Worm (Caenorhabditis elegans) whole organism, L3 larva: ENCODE measurements around the gene C17B7.4.

Experiments
- R02D3.7 ChIP-seq: fragments of 150-350 bp; optimal IDR thresholded peaks from 2 replicates; lab custom pipeline; 2014; ENCODE audit warnings: missing biosample characterization, missing genetic modification characterization
- ZK546.5 ChIP-seq: sonication (generic microtip); optimal IDR thresholded peaks from 2 replicates; lab custom pipeline; 2017; ENCODE audit warnings: missing biosample characterization, missing genetic modification characterization
- aly-2 ChIP-seq: fragments of 150-350 bp; optimal IDR thresholded peaks from 2 replicates; lab custom pipeline; 2014; ENCODE audit warnings: missing biosample characterization, missing genetic modification characterization
- ama-1 ChIP-seq: fragments of 150-350 bp; optimal IDR thresholded peaks from 2 replicates; lab custom pipeline; 2018
- ceh-16 ChIP-seq: sonication (generic microtip); optimal IDR thresholded peaks from 2 replicates; lab custom pipeline; 2017; ENCODE audit warnings: missing biosample characterization, missing genetic modification characterization
- ceh-82 ChIP-seq: fragments of 150-350 bp; optimal IDR thresholded peaks from 2 replicates; lab custom pipeline; 2014; ENCODE audit warnings: missing biosample characterization, missing genetic modification characterization
- daf-12 ChIP-seq: fragments of 150-350 bp; optimal IDR thresholded peaks from 2 replicates; lab custom pipeline; 2014; ENCODE audit warnings: missing biosample characterization, missing genetic modification reagents, missing genetic modification characterization
- egl-27 ChIP-seq: sonication (generic microtip); optimal IDR thresholded peaks from 4 replicates; lab custom pipeline; 2017; ENCODE audit warnings: missing biosample characterization, missing genetic modification reagents, missing genetic modification characterization
- egl-5 ChIP-seq: fragments of 150-350 bp; optimal IDR thresholded peaks from 2 replicates; lab custom pipeline; 2017; ENCODE audit warnings: missing biosample characterization, missing genetic modification reagents, missing genetic modification characterization, inconsistent platforms
- elt-1 ChIP-seq: fragments of 150-350 bp; optimal IDR thresholded peaks from 2 replicates; lab custom pipeline; 2014; ENCODE audit warnings: missing biosample characterization, missing genetic modification characterization
- elt-2 ChIP-seq: sonication (generic microtip); optimal IDR thresholded peaks from 2 replicates; lab custom pipeline; 2016; ENCODE audit warnings: missing genetic modification reagents, mild to moderate bottlenecking, missing genetic modification characterization, missing compliant biosample characterization
- elt-3 ChIP-seq, 3 experiments: fragments of 150-350 bp in 1 of 3; sonication (generic microtip) in 2 of 3; optimal IDR thresholded peaks; 2 replicates in 2 of 3; 4 replicates in 1 of 3; lab custom pipeline; 2014 to 2017; ENCODE audit warnings: missing biosample characterization in 3 of 3, missing genetic modification characterization in 3 of 3
- eor-1 ChIP-seq, 2 experiments: fragments of 150-350 bp; optimal IDR thresholded peaks; 2 replicates each; lab custom pipeline; 2014 to 2018; ENCODE audit warnings: missing biosample characterization in 2 of 2, missing genetic modification characterization in 2 of 2
- fkh-10 ChIP-seq: sonication (generic microtip); optimal IDR thresholded peaks from 2 replicates; lab custom pipeline; 2017; ENCODE audit warnings: missing biosample characterization, missing genetic modification reagents, missing genetic modification characterization
- fkh-2 ChIP-seq: fragments of 150-350 bp; optimal IDR thresholded peaks from 2 replicates; lab custom pipeline; 2014; ENCODE audit warnings: missing biosample characterization, missing genetic modification reagents, missing genetic modification characterization
- hmg-11 ChIP-seq: sonication (generic microtip); optimal IDR thresholded peaks from 2 replicates; lab custom pipeline; 2016; ENCODE audit warnings: missing genetic modification characterization, missing compliant biosample characterization
- jun-1 ChIP-seq: fragments of 150-350 bp; optimal IDR thresholded peaks from 2 replicates; lab custom pipeline; 2014; ENCODE audit warnings: missing biosample characterization, missing genetic modification reagents, missing genetic modification characterization
- lin-15B ChIP-seq: fragments of 150-350 bp; optimal IDR thresholded peaks from 2 replicates; lab custom pipeline; 2014; ENCODE audit warnings: missing biosample characterization, missing genetic modification characterization
- lin-39 ChIP-seq: fragments of 150-350 bp; optimal IDR thresholded peaks from 2 replicates; lab custom pipeline; 2018; ENCODE audit warnings: missing biosample characterization, missing genetic modification reagents, missing genetic modification characterization
- mdl-1 ChIP-seq: fragments of 150-350 bp; optimal IDR thresholded peaks from 2 replicates; lab custom pipeline; 2014; ENCODE audit warnings: missing biosample characterization, missing genetic modification characterization
- mml-1 ChIP-seq: fragments of 150-350 bp; sonication (generic microtip); optimal IDR thresholded peaks from 3 replicates; lab custom pipeline; 2014; ENCODE audit warnings: missing biosample characterization, missing genetic modification characterization
- nhr-23 ChIP-seq: fragments of 150-350 bp; optimal IDR thresholded peaks from 2 replicates; lab custom pipeline; 2014; ENCODE audit warnings: missing biosample characterization, missing genetic modification reagents, missing genetic modification characterization
- nhr-237 ChIP-seq: fragments of 150-350 bp; optimal IDR thresholded peaks from 2 replicates; lab custom pipeline; 2014; ENCODE audit warnings: missing biosample characterization, missing genetic modification characterization
- nhr-25 ChIP-seq: sonication (generic microtip); optimal IDR thresholded peaks from 2 replicates; lab custom pipeline; 2017; ENCODE audit warnings: missing biosample characterization, missing genetic modification characterization
- nhr-28 ChIP-seq: fragments of 150-350 bp; optimal IDR thresholded peaks from 2 replicates; lab custom pipeline; 2014; ENCODE audit warnings: missing biosample characterization, missing genetic modification characterization
- nhr-43 ChIP-seq: sonication (generic microtip); optimal IDR thresholded peaks from 2 replicates; lab custom pipeline; 2016; ENCODE audit warnings: mild to moderate bottlenecking, missing genetic modification characterization, missing compliant biosample characterization; ENCODE audit not compliant: poor library complexity, severe bottlenecking
- nhr-67 ChIP-seq: fragments of 150-350 bp; optimal IDR thresholded peaks from 2 replicates; lab custom pipeline; 2014; ENCODE audit warnings: missing biosample characterization, missing genetic modification characterization
- nhr-76 ChIP-seq: fragments of 150-350 bp; sonication (generic microtip); optimal IDR thresholded peaks from 5 replicates; lab custom pipeline; 2014; ENCODE audit warnings: missing biosample characterization, missing genetic modification characterization
- nhr-77 ChIP-seq: fragments of 150-350 bp; optimal IDR thresholded peaks from 2 replicates; lab custom pipeline; 2014; ENCODE audit warnings: missing biosample characterization, missing genetic modification characterization
- pha-4 ChIP-seq: fragments of 150-350 bp; optimal IDR thresholded peaks from 2 replicates; lab custom pipeline; 2014; ENCODE audit warnings: missing biosample characterization, missing genetic modification reagents, missing genetic modification characterization
- pqm-1 ChIP-seq: fragments of 150-350 bp; optimal IDR thresholded peaks from 2 replicates; lab custom pipeline; 2017; ENCODE audit warnings: missing biosample characterization, missing genetic modification characterization, inconsistent platforms
- sea-2 ChIP-seq: fragments of 150-350 bp; sonication (generic microtip); optimal IDR thresholded peaks from 4 replicates; lab custom pipeline; 2014; ENCODE audit warnings: missing biosample characterization, missing genetic modification reagents, missing genetic modification characterization
- snpc-4 ChIP-seq: fragments of 150-350 bp; optimal IDR thresholded peaks from 2 replicates; lab custom pipeline; 2014; ENCODE audit warnings: missing biosample characterization, missing genetic modification characterization
- tbx-2 ChIP-seq: sonication (generic microtip); optimal IDR thresholded peaks from 2 replicates; lab custom pipeline; 2016; ENCODE audit warnings: mild to moderate bottlenecking, missing genetic modification characterization, missing compliant biosample characterization
- unc-39 ChIP-seq: sonication (generic microtip); optimal IDR thresholded peaks from 4 replicates; lab custom pipeline; 2017; ENCODE audit warnings: missing biosample characterization, missing genetic modification characterization
- unc-62 ChIP-seq: fragments of 150-350 bp; sonication (generic microtip); optimal IDR thresholded peaks from 4 replicates; lab custom pipeline; 2014; ENCODE audit warnings: missing biosample characterization, missing genetic modification reagents, missing genetic modification characterization
- ztf-11 ChIP-seq: fragments of 150-350 bp; optimal IDR thresholded peaks from 2 replicates; lab custom pipeline; 2014; ENCODE audit warnings: missing biosample characterization, missing genetic modification characterization
- ztf-4 ChIP-seq: fragments of 150-350 bp; optimal IDR thresholded peaks from 2 replicates; lab custom pipeline; 2014; ENCODE audit warnings: missing biosample characterization, missing genetic modification characterization

Gene C17B7.4

DNA sequence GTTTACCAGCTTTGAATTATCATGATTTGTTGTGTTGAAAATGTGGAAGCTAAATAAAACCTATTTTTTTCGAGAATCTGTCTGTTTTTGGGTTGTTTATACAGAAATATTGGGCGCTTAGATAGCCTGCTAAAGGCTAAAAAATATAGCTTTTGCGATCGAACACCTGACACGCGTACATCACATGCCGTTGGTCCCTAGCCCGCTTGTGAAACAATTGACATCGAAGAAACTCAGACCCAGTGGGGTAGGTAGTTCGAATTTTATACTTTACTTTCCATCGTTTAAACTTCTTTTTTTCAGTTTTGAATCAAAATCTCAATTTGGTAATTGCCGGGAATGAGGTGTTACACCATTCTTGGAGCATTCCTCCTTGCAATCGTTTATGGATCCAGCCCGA, at the start of gene C17B7.4:
Gene C17B7.4, plus strand, starts transcription at position 301 of the 400 bp plus-strand sequence.
- TF ChIP-seq pha-4 (no peak), nhr-67 (tag; lab: Kevin White, UChicago) (no peak), egl-27 (no peak), fkh-10 (GFP tag; lab: Kevin White, UChicago) (no peak), nhr-43 (no peak), hmg-11 (tag; lab: Kevin White, UChicago) (no peak), ztf-4 (tag; lab: Kevin White, UChicago) (no peak), elt-1 (tag; lab: Kevin White, UChicago) (no peak), lin-15B (no peak), jun-1 (tag; lab: Kevin White, UChicago) (no peak), unc-62 (GFP tag; lab: Kevin White, UChicago) (no peak), nhr-25 (tag; lab: Kevin White, UChicago) (no peak), sea-2 (GFP tag; lab: Kevin White, UChicago) (no peak), daf-12 (tag; lab: Kevin White, UChicago) (no peak), pqm-1 (tag; lab: Kevin White, UChicago) (no peak), ceh-82 (tag; lab: Kevin White, UChicago) (no peak), aly-2 (tag; lab: Kevin White, UChicago) (no peak), ama-1 (lab: Kevin White, UChicago) (no peak), nhr-28 (tag; lab: Kevin White, UChicago) (no peak)

- TF ChIP-seq nhr-237 (tag; lab: Kevin White, UChicago) (no peak), egl-5 (tag; lab: Kevin White, UChicago) (no peak), nhr-23 (tag; lab: Kevin White, UChicago) (no peak), ceh-82 (tag; lab: Kevin White, UChicago) (no peak), ztf-11 (tag; lab: Kevin White, UChicago) (no peak), sea-2 (GFP tag; lab: Kevin White, UChicago) (no peak), fkh-10 (GFP tag; lab: Kevin White, UChicago) (no peak), nhr-43 (no peak), mdl-1 (tag; lab: Kevin White, UChicago) (no peak), tbx-2 (tag; lab: Kevin White, UChicago) (no peak), eor-1 (tag; optimal IDR thresholded peaks at IDR 0.05; lab: Kevin White, UChicago) (no peak), fkh-2 (tag; lab: Kevin White, UChicago) (no peak), egl-27 (no peak), nhr-25 (tag; lab: Kevin White, UChicago) (no peak), unc-62 (GFP tag; lab: Kevin White, UChicago) (no peak), unc-39 (tag; lab: Kevin White, UChicago) (no peak), elt-2 (no peak), nhr-77 (tag; lab: Kevin White, UChicago) (no peak)
Observed at ce11 chrV:3295368-3295767, 43.7 kb upstream of the C17B7.4 start.

DNA sequence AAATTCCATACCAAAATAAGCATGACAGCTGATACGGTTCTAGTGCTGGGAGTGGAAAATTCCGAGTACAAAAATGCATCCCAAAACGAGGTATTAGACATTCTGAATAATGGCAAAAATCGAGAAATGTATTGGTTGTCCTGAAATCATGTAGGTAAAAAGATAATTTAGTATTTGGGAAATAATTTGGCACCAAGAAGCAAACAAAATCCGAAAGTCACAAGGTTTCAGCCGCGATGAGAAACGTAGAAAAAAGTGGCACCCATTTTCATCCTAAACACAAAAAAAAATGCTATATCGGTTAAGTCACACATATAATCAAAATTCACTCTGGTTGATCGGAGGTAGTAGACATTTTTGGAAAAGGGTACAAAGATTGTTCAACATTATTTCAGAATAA, 41.3 kb upstream of the C17B7.4 start, which contains the start of gene srx-122:
Gene srx-122, minus strand, starts transcription at position 101 of the 400 bp plus-strand sequence.
- TF ChIP-seq eor-1 (tag; optimal IDR thresholded peaks at IDR 0.05; lab: Kevin White, UChicago) (no peak), fkh-2 (tag; lab: Kevin White, UChicago) (no peak), mml-1 (no peak), unc-62 (GFP tag; lab: Kevin White, UChicago) (no peak), R02D3.7 (tag; lab: Kevin White, UChicago) (no peak), ZK546.5 (tag; lab: Kevin White, UChicago) (no peak), snpc-4 (tag; lab: Kevin White, UChicago) (no peak), ceh-16 (tag; lab: Kevin White, UChicago) (no peak), lin-15B (no peak), lin-39 (no peak), aly-2 (tag; lab: Kevin White, UChicago) (no peak), nhr-76 (no peak), nhr-25 (tag; lab: Kevin White, UChicago) (no peak), daf-12 (tag; lab: Kevin White, UChicago) (no peak), elt-3 (tag; optimal IDR thresholded peaks at IDR 0.05; lab: Kevin White, UChicago) (no peak)

ce11 chrV:3299437-3299836, 39.7 kb upstream of the C17B7.4 start:
- TF ChIP-seq mml-1: no peak
